Worm (Caenorhabditis elegans): ENCODE measurements around the gene htrl-1.

DNA sequence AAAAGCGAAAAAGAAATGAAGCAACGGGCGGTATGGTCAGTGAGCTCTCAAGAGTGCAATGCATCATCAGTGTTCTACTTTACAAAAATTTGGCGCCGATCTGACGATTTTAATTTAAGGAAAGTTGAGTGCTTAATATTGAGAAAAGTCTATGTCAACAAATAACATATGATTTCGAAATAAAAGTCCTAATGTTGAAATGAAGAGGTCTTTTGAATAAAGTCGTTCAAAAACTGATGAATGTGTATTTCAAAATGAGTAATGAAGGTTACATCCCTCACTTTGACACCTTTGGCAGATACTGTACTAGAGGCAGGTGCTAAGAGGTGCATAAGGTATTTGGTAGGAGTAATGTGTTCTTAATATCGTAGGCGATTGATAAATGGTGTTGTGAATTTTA, 1.3 kb upstream of the htrl-1 start:
- TF ChIP-seq ztf-4 (tag; optimal IDR thresholded peaks at IDR 0.05): no peak
- TF ChIP-seq F16B12.6 (tag; optimal IDR thresholded peaks at IDR 0.05): no peak
- no peak for TF ChIP-seq hpl-2 (GFP tag; optimal IDR thresholded peaks at IDR 0.05)
- TF ChIP-seq blmp-1 (tag; optimal IDR thresholded peaks at IDR 0.05): no peak
- TF ChIP-seq unc-62 (GFP tag; optimal IDR thresholded peaks at IDR 0.05): no peak
- no peak for TF ChIP-seq nhr-11 (tag; optimal IDR thresholded peaks at IDR 0.05)

Measured in whole organism, L1 larva.